Fruit fly (Drosophila melanogaster) S2 (cell line): ENCODE data around the gene AstA.

Experiments used
- CG8478 ChIP-seq: fragments of >200 bp; optimal IDR thresholded peaks from 2 replicates; lab custom pipeline; 2018
- CTCF ChIP-seq, 2 experiments: fragments of >200 bp; optimal IDR thresholded peaks; 2 replicates each; lab custom pipeline; 2018

The AstA gene

dm6 chr3R:24764971-24765370, at the start of gene AstA:
Gene AstA, minus strand, starts transcription at chr3R:24765071.
- TF ChIP-seq CTCF (optimal IDR thresholded peaks at IDR 0.05; lab: Kevin White, UChicago), result no peak
- no peak for TF ChIP-seq CG8478 (lab: Kevin White, UChicago)

dm6 chr3R:24813637-24814301, 48.9 kb upstream of the AstA start, which contains the start of the genes lili and CG34150:
Gene lili, minus strand, starts transcription at chr3R:24814012.
Gene CG34150, plus strand, starts transcription at chr3R:24814262.
- no peak for TF ChIP-seq CG8478 (lab: Kevin White, UChicago)
- TF ChIP-seq CTCF (optimal IDR thresholded peaks at IDR 0.05; lab: Kevin White, UChicago), result no peak

dm6 chr3R:24812987-24813636, 48.2 kb upstream of the AstA start:
- no peak for TF ChIP-seq CG8478 (lab: Kevin White, UChicago)
- no peak for TF ChIP-seq CTCF (optimal IDR thresholded peaks at IDR 0.05; lab: Kevin White, UChicago)

- TF ChIP-seq CG8478 (lab: Kevin White, UChicago), result no peak
- no peak for TF ChIP-seq CTCF (optimal IDR thresholded peaks at IDR 0.05; lab: Kevin White, UChicago)
Observed at dm6 chr3R:24812394-24812793, 47.5 kb upstream of the AstA start.

dm6 chr3R:24810844-24811625, 46.2 kb upstream of the AstA start:
- TF ChIP-seq CTCF (optimal IDR thresholded peaks at IDR 0.05; lab: Kevin White, UChicago) (no peak), CG8478 (lab: Kevin White, UChicago) (no peak)

- TF ChIP-seq CTCF (optimal IDR thresholded peaks at IDR 0.05; lab: Kevin White, UChicago) (no peak), CG8478 (lab: Kevin White, UChicago) (no peak)
Observed at dm6 chr3R:24809576-24810279, 44.9 kb upstream of the AstA start.

- TF ChIP-seq CTCF (optimal IDR thresholded peaks at IDR 0.05; lab: Kevin White, UChicago) (no peak), CG8478 (lab: Kevin White, UChicago) (no peak)
Observed at dm6 chr3R:24807321-24807720, 42.5 kb upstream of the AstA start, which contains the start of gene CG6980. Gene CG6980, plus strand, starts transcription at chr3R:24807621.

dm6 chr3R:24805048-24805447, 40.2 kb upstream of the AstA start, which contains the start of gene polybromo:
Gene polybromo, minus strand, starts transcription at chr3R:24805259.
- TF ChIP-seq CTCF (optimal IDR thresholded peaks at IDR 0.05; lab: Kevin White, UChicago), result no peak
- TF ChIP-seq CG8478 (lab: Kevin White, UChicago), result no peak

- no peak for TF ChIP-seq CG8478 (lab: Kevin White, UChicago)
- no peak for TF ChIP-seq CTCF (optimal IDR thresholded peaks at IDR 0.05; lab: Kevin White, UChicago)
Observed at dm6 chr3R:24799503-24799902, 34.6 kb upstream of the AstA start, which contains the start of gene Ude. Gene Ude, minus strand, starts transcription at chr3R:24799668.

dm6 chr3R:24798595-24798994, 33.7 kb upstream of the AstA start:
- TF ChIP-seq CTCF (optimal IDR thresholded peaks at IDR 0.05; lab: Kevin White, UChicago) (no peak), CG8478 (lab: Kevin White, UChicago) (no peak)

dm6 chr3R:24790036-24790435, 25.2 kb upstream of the AstA start, which contains the start of gene CG13634:
Gene CG13634, minus strand, starts transcription at chr3R:24790136.
- TF ChIP-seq CG8478 (lab: Kevin White, UChicago) (no peak), CTCF (optimal IDR thresholded peaks at IDR 0.05; lab: Kevin White, UChicago) (no peak)

dm6 chr3R:24787734-24788133, 22.9 kb upstream of the AstA start, which contains the start of gene Ets96B:
Gene Ets96B, plus strand, starts transcription at chr3R:24788054.
- TF ChIP-seq CG8478 (lab: Kevin White, UChicago), result no peak
- TF ChIP-seq CTCF (optimal IDR thresholded peaks at IDR 0.05; lab: Kevin White, UChicago), result no peak

dm6 chr3R:24787042-24787565, 22.2 kb upstream of the AstA start, which contains the start of gene CG5805:
Gene CG5805, minus strand, starts transcription at chr3R:24787421.
- no peak for TF ChIP-seq CG8478 (lab: Kevin White, UChicago)
- no peak for TF ChIP-seq CTCF (optimal IDR thresholded peaks at IDR 0.05; lab: Kevin White, UChicago)
